Worm (Caenorhabditis elegans) whole organism, young adult: ENCODE results near the gene nlp-48.
A peak's percentile ranks its signal among the peaks of the same experiment; 100 is the strongest.

Experiments
- B0035.1 ChIP-seq: sonication (generic microtip); optimal IDR thresholded peaks from 2 replicates; lab custom pipeline; 2016; ENCODE audit warnings: missing genetic modification characterization, mild to moderate bottlenecking, missing compliant biosample characterization, missing genotype, missing genetic modification reagents
- B0261.1 ChIP-seq: sonication (generic microtip); optimal IDR thresholded peaks from 2 replicates; lab custom pipeline; 2016; ENCODE audit warnings: mild to moderate bottlenecking, missing genetic modification characterization, moderate library complexity, missing compliant biosample characterization
- B0336.3 ChIP-seq: fragments of 200-800 bp; sonication (Bioruptor generic); IDR thresholded peaks from 2 replicates; pipeline ENCODE4 v1.3.6; 2022; ENCODE audit warnings: missing genetic modification characterization, missing compliant biosample characterization
- F37B4.10 ChIP-seq: fragments of 200-800 bp; sonication (Bioruptor generic); IDR thresholded peaks from 2 replicates; pipeline ENCODE4 v1.3.6; 2022; ENCODE audit warnings: missing genetic modification characterization, missing compliant biosample characterization
- F52B5.7 ChIP-seq: sonication (generic microtip); optimal IDR thresholded peaks from 2 replicates; lab custom pipeline; 2016; ENCODE audit warnings: mild to moderate bottlenecking, missing genetic modification characterization, missing compliant biosample characterization
- F55B11.4 ChIP-seq: sonication (generic microtip); optimal IDR thresholded peaks from 2 replicates; lab custom pipeline; 2016; ENCODE audit warnings: missing compliant biosample characterization, missing genetic modification characterization, borderline replicate concordance; ENCODE audit not compliant: insufficient read depth
- K11D2.4 ChIP-seq: fragments of 200-800 bp; sonication (Bioruptor generic); IDR thresholded peaks from 2 replicates; pipeline ENCODE4 v1.3.6; 2022; ENCODE audit warnings: missing genetic modification reagents, missing genetic modification characterization, missing compliant biosample characterization
- T07F8.4 ChIP-seq: sonication (generic microtip); optimal IDR thresholded peaks from 2 replicates; lab custom pipeline; 2016; ENCODE audit warnings: mild to moderate bottlenecking, missing genetic modification characterization, moderate library complexity, missing compliant biosample characterization
- T26A5.8 ChIP-seq: sonication (generic microtip); optimal IDR thresholded peaks from 2 replicates; lab custom pipeline; 2016; ENCODE audit warnings: missing genetic modification characterization, missing compliant biosample characterization
- Y56A3A.18 ChIP-seq: fragments of 200-800 bp; sonication (Bioruptor generic); IDR thresholded peaks from 2 replicates; pipeline ENCODE4 v1.3.6; 2022; ENCODE audit warnings: missing genetic modification reagents, missing genetic modification characterization, missing compliant biosample characterization
- aptf-2 ChIP-seq: fragments of 200-800 bp; sonication (Bioruptor generic); conservative IDR thresholded peaks from 2 replicates; pipeline ENCODE4 v1.3.6; 2022; ENCODE audit warnings: missing genetic modification reagents, missing genetic modification characterization, missing compliant biosample characterization
- athp-1 ChIP-seq: sonication (generic microtip); optimal IDR thresholded peaks from 2 replicates; lab custom pipeline; 2017; ENCODE audit warnings: mild to moderate bottlenecking, missing genetic modification characterization, missing compliant biosample characterization
- attf-5 ChIP-seq: fragments of 200-800 bp; sonication (Bioruptor generic); optimal IDR thresholded peaks from 2 replicates; lab custom pipeline; 2018; ENCODE audit warnings: mild to moderate bottlenecking, missing genetic modification characterization, missing compliant biosample characterization
- attf-6 ChIP-seq: fragments of 200-800 bp; sonication (Bioruptor generic); IDR thresholded peaks from 2 replicates; pipeline ENCODE4 v1.3.6; 2022; ENCODE audit warnings: missing genetic modification reagents, missing genetic modification characterization, missing compliant biosample characterization
- bed-1 ChIP-seq: fragments of 200-800 bp; sonication (Bioruptor generic); IDR thresholded peaks from 2 replicates; pipeline ENCODE4 v1.3.6; 2022; ENCODE audit warnings: missing genetic modification reagents, missing genetic modification characterization, missing compliant biosample characterization
- bed-2 ChIP-seq: fragments of 200-800 bp; sonication (Bioruptor generic); IDR thresholded peaks from 2 replicates; pipeline ENCODE4 v1.3.6; 2022; ENCODE audit warnings: missing genetic modification reagents, missing genetic modification characterization, missing compliant biosample characterization
- cebp-1 ChIP-seq, 2 experiments: fragments of 200-800 bp in 1 of 2; sonication (Bioruptor generic) in 1 of 2; sonication (generic microtip) in 1 of 2; IDR thresholded peaks in 1 of 2; optimal IDR thresholded peaks in 1 of 2; 2 replicates each; pipeline versions ENCODE4 v1.3.6 to Lab custom; 2017 to 2022; ENCODE audit warnings: missing compliant biosample characterization in 2 of 2, missing genetic modification characterization in 2 of 2, mild to moderate bottlenecking in 1 of 2, missing genetic modification reagents in 1 of 2, moderate library complexity in 1 of 2
- ceh-27 ChIP-seq: fragments of 200-800 bp; sonication (Bioruptor generic); optimal IDR thresholded peaks from 2 replicates; lab custom pipeline; 2018; ENCODE audit warnings: mild to moderate bottlenecking, missing genetic modification characterization, moderate library complexity, missing compliant biosample characterization
- ceh-58 ChIP-seq: fragments of 200-800 bp; sonication (Bioruptor generic); IDR thresholded peaks from 2 replicates; pipeline ENCODE4 v1.3.6; 2022; ENCODE audit warnings: missing genetic modification characterization, missing compliant biosample characterization
- dpff-1 ChIP-seq: sonication (generic microtip); optimal IDR thresholded peaks from 2 replicates; lab custom pipeline; 2017; ENCODE audit warnings: mild to moderate bottlenecking, missing genetic modification characterization, missing compliant biosample characterization
- efl-1 ChIP-seq: fragments of 150-350 bp; optimal IDR thresholded peaks from 2 replicates; lab custom pipeline; 2014; ENCODE audit warnings: missing biosample characterization, missing genetic modification reagents, missing genetic modification characterization
- ekl-4 ChIP-seq: fragments of 200-800 bp; sonication (Bioruptor generic); IDR thresholded peaks from 2 replicates; pipeline ENCODE4 v1.3.6; 2022; ENCODE audit warnings: missing genetic modification reagents, missing genetic modification characterization, missing compliant biosample characterization
- ets-4 ChIP-seq: fragments of 200-800 bp; sonication (Bioruptor generic); optimal IDR thresholded peaks from 2 replicates; lab custom pipeline; 2018; ENCODE audit warnings: mild to moderate bottlenecking, missing genetic modification characterization, missing compliant biosample characterization
- gei-17 ChIP-seq: fragments of 200-800 bp; sonication (Bioruptor generic); optimal IDR thresholded peaks from 2 replicates; lab custom pipeline; 2018; ENCODE audit warnings: mild to moderate bottlenecking, missing genetic modification characterization, missing compliant biosample characterization
- him-1 ChIP-seq: sonication (generic microtip); optimal IDR thresholded peaks from 2 replicates; lab custom pipeline; 2016; ENCODE audit warnings: missing genotype, missing genetic modification reagents, missing genetic modification characterization, missing compliant biosample characterization
- hlh-12 ChIP-seq: sonication (generic microtip); optimal IDR thresholded peaks from 2 replicates; lab custom pipeline; 2016; ENCODE audit warnings: missing genetic modification characterization, missing compliant biosample characterization
- hlh-26 ChIP-seq: fragments of 200-800 bp; sonication (Bioruptor generic); conservative IDR thresholded peaks from 2 replicates; pipeline ENCODE4 v1.3.6; 2022; ENCODE audit warnings: missing genetic modification reagents, missing genetic modification characterization, missing compliant biosample characterization
- hmg-1.2 ChIP-seq: fragments of 200-800 bp; sonication (Bioruptor generic); IDR thresholded peaks from 2 replicates; pipeline ENCODE4 v1.3.6; 2022; ENCODE audit warnings: missing genetic modification reagents, missing genetic modification characterization, missing compliant biosample characterization
- hrde-1 ChIP-seq: sonication (generic microtip); optimal IDR thresholded peaks from 2 replicates; lab custom pipeline; 2016; ENCODE audit warnings: missing genetic modification characterization, mild to moderate bottlenecking, missing compliant biosample characterization, moderate library complexity, missing genotype, missing genetic modification reagents, borderline replicate concordance
- lag-1 ChIP-seq: fragments of 200-800 bp; sonication (Bioruptor generic); IDR thresholded peaks from 2 replicates; pipeline ENCODE4 v1.3.6; 2022; ENCODE audit warnings: missing genetic modification reagents, missing genetic modification characterization, missing compliant biosample characterization
- lin-26 ChIP-seq: fragments of 200-800 bp; sonication (Bioruptor generic); IDR thresholded peaks from 2 replicates; pipeline ENCODE4 v1.3.6; 2022; ENCODE audit warnings: missing genetic modification reagents, missing genetic modification characterization, missing compliant biosample characterization
- lin-35 ChIP-seq, 3 experiments: fragments of 150-350 bp in 2 of 3; sonication (generic microtip) in 1 of 3; optimal IDR thresholded peaks; 2 replicates each; lab custom pipeline; 2014 to 2018; ENCODE audit warnings: missing biosample characterization in 3 of 3, missing genetic modification characterization in 3 of 3, missing genetic modification reagents in 3 of 3
- madf-3 ChIP-seq: fragments of 200-800 bp; sonication (Bioruptor generic); IDR thresholded peaks from 2 replicates; pipeline ENCODE4 v1.3.6; 2022; ENCODE audit warnings: missing genetic modification reagents, missing genetic modification characterization, missing compliant biosample characterization
- madf-8 ChIP-seq: fragments of 200-800 bp; sonication (Bioruptor generic); conservative IDR thresholded peaks from 2 replicates; pipeline ENCODE4 v1.3.6; 2022; ENCODE audit warnings: missing genetic modification reagents, missing genetic modification characterization, missing compliant biosample characterization
- mel-28 ChIP-seq: sonication (generic microtip); optimal IDR thresholded peaks from 2 replicates; lab custom pipeline; 2016; ENCODE audit warnings: borderline replicate concordance, mild to moderate bottlenecking, missing genetic modification characterization, missing compliant biosample characterization
- mes-4 ChIP-seq: sonication (generic microtip); optimal IDR thresholded peaks from 2 replicates; lab custom pipeline; 2016; ENCODE audit warnings: missing genotype, missing genetic modification characterization, missing compliant biosample characterization
- mxl-1 ChIP-seq: sonication (generic microtip); optimal IDR thresholded peaks from 2 replicates; lab custom pipeline; 2016; ENCODE audit warnings: missing genetic modification characterization, missing compliant biosample characterization
- nfya-2 ChIP-seq: fragments of 200-800 bp; sonication (Bioruptor generic); IDR thresholded peaks from 2 replicates; pipeline ENCODE4 v1.3.6; 2022; ENCODE audit warnings: missing genetic modification reagents, missing genetic modification characterization, missing compliant biosample characterization
- nhr-80 ChIP-seq: sonication (generic microtip); optimal IDR thresholded peaks from 2 replicates; lab custom pipeline; 2016; ENCODE audit warnings: missing genetic modification characterization, missing compliant biosample characterization
- pha-4 ChIP-seq: fragments of 150-350 bp; sonication (generic microtip); optimal IDR thresholded peaks from 2 replicates; lab custom pipeline; 2014; ENCODE audit warnings: missing biosample characterization, missing genetic modification reagents, missing genetic modification characterization
- sdz-38 ChIP-seq: sonication (generic microtip); optimal IDR thresholded peaks from 2 replicates; lab custom pipeline; 2016; ENCODE audit warnings: missing genotype, missing genetic modification characterization, missing compliant biosample characterization
- snpc-3.4 ChIP-seq: sonication (generic microtip); optimal IDR thresholded peaks from 2 replicates; lab custom pipeline; 2017; ENCODE audit warnings: missing genetic modification characterization, mild to moderate bottlenecking, missing compliant biosample characterization, antibody characterized with exemption, moderate library complexity, missing genotype, missing genetic modification reagents
- sptf-2 ChIP-seq: fragments of 200-800 bp; sonication (Bioruptor generic); optimal IDR thresholded peaks from 2 replicates; lab custom pipeline; 2018; ENCODE audit warnings: mild to moderate bottlenecking, missing genetic modification characterization, missing compliant biosample characterization
- tlf-1 ChIP-seq: fragments of 200-800 bp; sonication (Bioruptor generic); optimal IDR thresholded peaks from 2 replicates; lab custom pipeline; 2018; ENCODE audit warnings: mild to moderate bottlenecking, missing genetic modification characterization, missing compliant biosample characterization
- unc-130 ChIP-seq: sonication (generic microtip); optimal IDR thresholded peaks from 2 replicates; lab custom pipeline; 2016; ENCODE audit warnings: missing genetic modification reagents, missing genetic modification characterization, missing compliant biosample characterization
- xnd-1 ChIP-seq: sonication (generic microtip); optimal IDR thresholded peaks from 2 replicates; lab custom pipeline; 2016; ENCODE audit warnings: missing genotype, missing genetic modification reagents, missing genetic modification characterization, missing compliant biosample characterization
- ztf-18 ChIP-seq: sonication (generic microtip); optimal IDR thresholded peaks from 2 replicates; lab custom pipeline; 2016; ENCODE audit warnings: missing genotype, mild to moderate bottlenecking, missing genetic modification characterization, missing compliant biosample characterization
- ztf-22 ChIP-seq: fragments of 200-800 bp; sonication (Bioruptor generic); optimal IDR thresholded peaks from 2 replicates; lab custom pipeline; 2018; ENCODE audit warnings: mild to moderate bottlenecking, missing genetic modification characterization, moderate library complexity, missing compliant biosample characterization
- ztf-28 ChIP-seq: fragments of 200-800 bp; sonication (Bioruptor generic); IDR thresholded peaks from 2 replicates; pipeline ENCODE4 v1.3.6; 2022; ENCODE audit warnings: missing genetic modification reagents, missing genetic modification characterization, missing compliant biosample characterization

nlp-48 gene

ce11 chrIII:9390924-9391323 lies 10.0 kb downstream of the nlp-48 start:
- TF ChIP-seq tlf-1 (GFP tag; lab: Kevin White, UChicago) (peak; percentile 22), him-1 (tag; lab: Kevin White, UChicago) (no peak), efl-1 (GFP tag; lab: Kevin White, UChicago) (peak; percentile 19), unc-130 (GFP tag; lab: Kevin White, UChicago) (no peak), pha-4 (no peak), mel-28 (tag; lab: Kevin White, UChicago) (no peak), nfya-2 (0 out of 2 replicates have a peak, but pooled peaks have one; percentile 69), mxl-1 (tag; lab: Kevin White, UChicago) (no peak), lin-35 (GFP tag; optimal IDR thresholded peaks at IDR 0.05; lab: Kevin White, UChicago) (peak in 1 of 3 experiments; percentile 25), Y56A3A.18 (GFP tag; lab: Robert Waterston, UW) (no peak), ztf-22 (GFP tag; lab: Kevin White, UChicago) (no peak), madf-3 (GFP tag; lab: Robert Waterston, UW) (peak; percentile 48; the same call in 1 of the 2 replicates), cebp-1 (GFP tag; IDR thresholded peaks at IDR 0.05; lab: Robert Waterston, UW) (no peak), cebp-1 (tag; optimal IDR thresholded peaks at IDR 0.05; lab: Kevin White, UChicago) (peak; percentile 30), K11D2.4 (GFP tag; lab: Robert Waterston, UW) (peak; percentile 55; the same call in 1 of the 2 replicates), T26A5.8 (no peak), dpff-1 (tag; lab: Kevin White, UChicago) (no peak), hmg-1.2 (GFP tag; lab: Robert Waterston, UW) (peak; percentile 41; the same call in 1 of the 2 replicates), F37B4.10 (GFP tag; lab: Robert Waterston, UW) (no peak), snpc-3.4 (tag; lab: Kevin White, UChicago) (peak; percentile 54), hlh-26 (no peak), B0261.1 (tag; lab: Kevin White, UChicago) (no peak), aptf-2 (no peak), attf-5 (GFP tag; lab: Kevin White, UChicago) (no peak), sdz-38 (no peak), hrde-1 (tag; lab: Kevin White, UChicago) (peak; percentile 23), bed-1 (GFP tag; lab: Robert Waterston, UW) (no peak), T07F8.4 (tag; lab: Kevin White, UChicago) (no peak), B0336.3 (GFP tag; lab: Robert Waterston, UW) (peak; percentile 68), athp-1 (tag; lab: Kevin White, UChicago) (no peak), attf-6 (GFP tag; lab: Robert Waterston, UW) (peak; percentile 61), madf-8 (GFP tag; lab: Robert Waterston, UW) (peak; percentile 46), lin-26 (GFP tag; lab: Robert Waterston, UW) (0 out of 2 replicates have a peak, but pooled peaks have one; percentile 23), mes-4 (tag; lab: Kevin White, UChicago) (no peak), gei-17 (GFP tag; lab: Kevin White, UChicago) (no peak), lag-1 (no peak), B0035.1 (no peak), ekl-4 (peak; percentile 62; the same call in 1 of the 2 replicates), ets-4 (GFP tag; lab: Kevin White, UChicago) (no peak), ceh-27 (GFP tag; lab: Kevin White, UChicago) (no peak), ceh-58 (no peak), xnd-1 (tag; lab: Kevin White, UChicago) (peak; percentile 35), sptf-2 (GFP tag; lab: Kevin White, UChicago) (no peak), ztf-18 (tag; lab: Kevin White, UChicago) (no peak), nhr-80 (tag; lab: Kevin White, UChicago) (no peak), F52B5.7 (tag; lab: Kevin White, UChicago) (no peak), hlh-12 (tag; lab: Kevin White, UChicago) (no peak), ztf-28 (GFP tag; lab: Robert Waterston, UW) (no peak), bed-2 (GFP tag; lab: Robert Waterston, UW) (no peak), F55B11.4 (tag; lab: Kevin White, UChicago) (no peak)
